Fruit fly (Drosophila melanogaster): ENCODE measurements around the gene Fer2.
A peak's percentile ranks its signal among the peaks of the same experiment; 100 is the strongest.

Gene Fer2

dm6 chr3R:16128471-16128870 is 22.6 kb downstream of the Fer2 start:
- TF ChIP-seq fd96Ca (GFP tag; IDR thresholded peaks at IDR 0.05) (peak; percentile 45; the same call in 1 of the 3 replicates), CG13204 (GFP tag; optimal IDR thresholded peaks at IDR 0.05) (peak; percentile 6), CG17806 (tag; optimal IDR thresholded peaks at IDR 0.05) (no peak), Ets98B (GFP tag; IDR thresholded peaks at IDR 0.05) (peak; percentile 14; the same call in 1 of the 2 replicates), CG8301 (tag; optimal IDR thresholded peaks at IDR 0.05) (no peak), CG4496 (GFP tag; IDR thresholded peaks at IDR 0.05) (no peak), CG12605 (GFP tag; IDR thresholded peaks at IDR 0.05) (0 out of 2 replicates have a peak, but pooled peaks have one; percentile 21)

DNA sequence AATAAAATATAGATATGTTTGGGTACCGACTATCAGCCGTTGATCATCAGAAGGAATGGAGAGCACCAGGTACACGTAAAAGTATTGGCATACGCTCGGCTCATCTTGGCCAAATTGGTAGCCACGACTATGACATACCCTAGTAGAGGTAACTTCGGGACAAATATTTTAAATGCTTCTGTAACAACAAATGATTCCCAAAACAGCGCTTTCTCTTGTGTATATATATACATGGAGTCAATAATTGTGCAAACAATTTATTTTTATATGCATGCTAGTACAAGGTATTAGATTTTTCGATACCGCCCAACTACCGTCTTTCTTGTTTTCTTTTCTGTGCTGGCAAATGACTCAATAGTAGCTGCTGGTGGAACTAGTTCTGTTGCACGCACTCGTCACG is 31.7 kb downstream of the Fer2 start:
- peak; percentile 73 for TF ChIP-seq CG12605 (GFP tag; IDR thresholded peaks at IDR 0.05)
- peak; percentile 30; the same call in 1 of the 2 replicates for TF ChIP-seq CG10348 (GFP tag; IDR thresholded peaks at IDR 0.05)
- TF ChIP-seq CG32121 (GFP tag; IDR thresholded peaks at IDR 0.05), result peak; percentile 78
- peak; percentile 45 for TF ChIP-seq CG17806 (tag; optimal IDR thresholded peaks at IDR 0.05)
- TF ChIP-seq CG15710 (tag; optimal IDR thresholded peaks at IDR 0.05), result peak; percentile 22
- TF ChIP-seq fd96Ca (GFP tag; IDR thresholded peaks at IDR 0.05), result peak; percentile 88
- TF ChIP-seq CG4496 (GFP tag; IDR thresholded peaks at IDR 0.05), result peak; percentile 92
- TF ChIP-seq Ets98B (GFP tag; IDR thresholded peaks at IDR 0.05), result peak; percentile 87
- TF ChIP-seq CG13204 (GFP tag; optimal IDR thresholded peaks at IDR 0.05), result no peak
- peak; percentile 93 for TF ChIP-seq CG8301 (tag; optimal IDR thresholded peaks at IDR 0.05)
- no peak for TF ChIP-seq Snoo (tag; optimal IDR thresholded peaks at IDR 0.05)
- TF ChIP-seq Pif1A (GFP tag; optimal IDR thresholded peaks at IDR 0.05), result peak; percentile 82
- TF ChIP-seq CG8159 (tag; optimal IDR thresholded peaks at IDR 0.05), result peak; percentile 36
- TF ChIP-seq Pif1B (GFP tag; optimal IDR thresholded peaks at IDR 0.05), result peak; percentile 77
- TF ChIP-seq rn (GFP tag; IDR thresholded peaks at IDR 0.05), result peak; percentile 59; the same call in 1 of the 2 replicates
- TF ChIP-seq D1 (tag; optimal IDR thresholded peaks at IDR 0.05), result no peak
- TF ChIP-seq CG9948 (tag; optimal IDR thresholded peaks at IDR 0.05), result peak; percentile 62
- peak; percentile 93 for TF ChIP-seq CG14655 (GFP tag; optimal IDR thresholded peaks at IDR 0.05)
- TF ChIP-seq EcR (GFP tag; optimal IDR thresholded peaks at IDR 0.05), result no peak
- TF ChIP-seq CG34367 (tag; optimal IDR thresholded peaks at IDR 0.05), result peak; percentile 30
- TF ChIP-seq gl (tag; optimal IDR thresholded peaks at IDR 0.05), result no peak

DNA sequence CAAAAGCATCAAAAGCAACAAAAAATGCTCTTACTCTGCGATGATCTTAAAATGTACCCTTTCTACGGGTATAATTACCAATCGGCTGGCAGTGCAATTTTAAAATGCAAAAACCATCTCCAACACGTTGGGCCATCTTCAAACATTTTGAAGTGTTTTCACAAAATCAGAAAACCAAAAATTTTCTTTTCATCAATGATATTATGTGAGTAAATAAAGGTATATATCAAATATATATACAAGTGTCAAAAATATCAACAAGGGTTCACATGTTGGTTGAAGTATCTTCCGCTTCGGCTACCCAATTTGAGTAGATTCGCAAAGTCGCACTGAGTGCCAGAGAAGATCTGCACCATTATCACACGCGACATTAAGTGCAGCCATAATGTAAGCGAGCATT is 33.8 kb downstream of the Fer2 start:
- no peak for TF ChIP-seq CG13204 (GFP tag; optimal IDR thresholded peaks at IDR 0.05)
- peak; percentile 47 for TF ChIP-seq CG8159 (tag; optimal IDR thresholded peaks at IDR 0.05)
- no peak for TF ChIP-seq gl (tag; optimal IDR thresholded peaks at IDR 0.05)
- TF ChIP-seq CG17806 (tag; optimal IDR thresholded peaks at IDR 0.05), result peak; percentile 15
- peak; percentile 63 for TF ChIP-seq Pif1B (GFP tag; optimal IDR thresholded peaks at IDR 0.05)
- TF ChIP-seq CG14655 (GFP tag; optimal IDR thresholded peaks at IDR 0.05), result peak; percentile 42
- TF ChIP-seq CG12605 (GFP tag; IDR thresholded peaks at IDR 0.05), result no peak
- peak; percentile 17 for TF ChIP-seq CG8301 (tag; optimal IDR thresholded peaks at IDR 0.05)
- TF ChIP-seq CG9948 (tag; optimal IDR thresholded peaks at IDR 0.05), result peak; percentile 30
- TF ChIP-seq Pif1A (GFP tag; optimal IDR thresholded peaks at IDR 0.05), result peak; percentile 23

DNA sequence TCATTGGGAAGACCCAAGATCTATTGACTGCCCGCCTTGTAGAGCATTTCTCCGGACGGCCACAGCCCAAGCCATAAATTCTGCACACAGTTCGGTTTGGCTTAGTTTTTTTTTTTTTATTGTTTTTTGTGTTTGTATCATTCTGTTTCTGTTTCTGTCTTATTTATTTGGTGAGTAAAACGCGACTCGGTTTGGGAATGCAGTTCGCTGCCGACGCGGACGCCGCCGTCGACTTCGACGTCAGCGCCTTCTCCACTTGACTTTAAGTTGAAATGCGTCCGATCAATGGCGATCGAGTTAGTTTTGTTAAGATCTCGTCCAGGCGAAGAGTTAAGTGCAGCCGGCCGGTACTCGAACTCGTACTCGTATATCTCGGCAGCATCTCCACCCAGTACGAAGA is 35.3 kb downstream of the Fer2 start, which contains the start of gene Sb:
Gene Sb, plus strand, starts transcription at position 301 of the 400 bp plus-strand sequence.
- TF ChIP-seq CG32121 (GFP tag; IDR thresholded peaks at IDR 0.05) (no peak), CG17806 (tag; optimal IDR thresholded peaks at IDR 0.05) (no peak), CG9948 (tag; optimal IDR thresholded peaks at IDR 0.05) (no peak), Pif1A (GFP tag; optimal IDR thresholded peaks at IDR 0.05) (no peak), Pif1B (GFP tag; optimal IDR thresholded peaks at IDR 0.05) (no peak), D1 (tag; optimal IDR thresholded peaks at IDR 0.05) (no peak), CG10348 (GFP tag; IDR thresholded peaks at IDR 0.05) (no peak), CG14655 (GFP tag; optimal IDR thresholded peaks at IDR 0.05) (no peak), EcR (GFP tag; optimal IDR thresholded peaks at IDR 0.05) (no peak)

DNA sequence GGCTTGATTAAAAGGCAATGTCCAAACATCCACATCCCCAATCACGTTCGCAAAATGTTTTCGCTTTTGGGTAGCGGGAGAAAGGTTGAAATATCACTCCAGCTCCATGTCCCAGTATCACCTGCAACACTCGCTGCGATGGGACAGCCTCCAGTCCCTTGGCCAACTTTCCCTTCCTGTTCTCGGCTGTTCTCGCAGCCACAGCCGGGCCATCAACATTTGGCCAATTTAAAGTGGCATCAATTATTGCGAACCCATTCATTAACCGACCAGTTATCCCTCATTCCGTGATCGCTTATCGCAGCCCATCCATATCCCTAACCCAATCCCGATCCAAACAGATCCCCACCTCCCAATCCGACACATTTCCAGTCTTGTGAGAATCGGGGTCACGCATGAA is 38.0 kb downstream of the Fer2 start:
- no peak for TF ChIP-seq CG15710 (tag; optimal IDR thresholded peaks at IDR 0.05)
- no peak for TF ChIP-seq CG14655 (GFP tag; optimal IDR thresholded peaks at IDR 0.05)
- no peak for TF ChIP-seq CG13204 (GFP tag; optimal IDR thresholded peaks at IDR 0.05)
- no peak for TF ChIP-seq CG4496 (GFP tag; IDR thresholded peaks at IDR 0.05)
- TF ChIP-seq Pif1A (GFP tag; optimal IDR thresholded peaks at IDR 0.05), result no peak
- no peak for TF ChIP-seq CG9948 (tag; optimal IDR thresholded peaks at IDR 0.05)
- no peak for TF ChIP-seq Pif1B (GFP tag; optimal IDR thresholded peaks at IDR 0.05)

dm6 chr3R:16105813-16106480 is 45.2 kb downstream of the Fer2 start:
- TF ChIP-seq EcR (GFP tag; optimal IDR thresholded peaks at IDR 0.05) (peak; percentile 67), CG15710 (tag; optimal IDR thresholded peaks at IDR 0.05) (no peak)
